Worm (Caenorhabditis elegans) whole organism, L4/young adult: Measurements from ENCODE around the gene mrp-6.

Experiments used
- W03F9.2 ChIP-seq: fragments of 150-350 bp; optimal IDR thresholded peaks from 2 replicates; lab custom pipeline; 2014; ENCODE audit warnings: missing biosample characterization, missing genetic modification characterization
- dao-5 ChIP-seq: sonication (generic microtip); optimal IDR thresholded peaks from 2 replicates; lab custom pipeline; 2016; ENCODE audit warnings: missing genotype, missing genetic modification characterization, moderate library complexity, missing compliant biosample characterization
- him-1 ChIP-seq: sonication (generic microtip); optimal IDR thresholded peaks from 2 replicates; lab custom pipeline; 2016; ENCODE audit warnings: missing genotype, missing genetic modification reagents, missing genetic modification characterization, missing compliant biosample characterization

- TF ChIP-seq him-1 (tag; lab: Kevin White, UChicago) (no peak), dao-5 (tag; lab: Kevin White, UChicago) (no peak), W03F9.2 (tag; lab: Kevin White, UChicago) (no peak)
These were observed 48.0 kb downstream of the mrp-6 start for ce11 chrX:4138413-4139193.
